Fruit fly (Drosophila melanogaster): ENCODE measurements around the gene CG5111.

Gene CG5111

dm6 chr3R:25543565-25544317 lies 37.7 kb downstream of the CG5111 start (continued):
- peak; percentile 30 for TF ChIP-seq gem (tag; optimal IDR thresholded peaks at IDR 0.05)
- TF ChIP-seq Aef1 (GFP tag; IDR thresholded peaks at IDR 0.05), result no peak
- no peak for TF ChIP-seq Dad (GFP tag; optimal IDR thresholded peaks at IDR 0.05)
- no peak for TF ChIP-seq CG14860 (GFP tag; IDR thresholded peaks at IDR 0.05; ENCODE audit: partially characterized antibody)
- TF ChIP-seq fd3F (GFP tag; optimal IDR thresholded peaks at IDR 0.05), result peak; percentile 10
- TF ChIP-seq Scr (GFP tag; IDR thresholded peaks at IDR 0.05; ENCODE audit: partially characterized antibody), result no peak
- peak; percentile 48 for TF ChIP-seq CG2678 (tag; optimal IDR thresholded peaks at IDR 0.05)
- no peak for TF ChIP-seq salm (tag; optimal IDR thresholded peaks at IDR 0.05)
- peak; percentile 33 for TF ChIP-seq dmrt11E (tag; optimal IDR thresholded peaks at IDR 0.05)
- peak; percentile 45 for TF ChIP-seq gro (GFP tag; optimal IDR thresholded peaks at IDR 0.05)
- TF ChIP-seq CG13296 (GFP tag; optimal IDR thresholded peaks at IDR 0.05), result peak; percentile 22
- peak; percentile 16 for TF ChIP-seq CG10543 (GFP tag; optimal IDR thresholded peaks at IDR 0.05)
- TF ChIP-seq CG7928 (GFP tag; optimal IDR thresholded peaks at IDR 0.05), result no peak
- TF ChIP-seq E2f1 (GFP tag; IDR thresholded peaks at IDR 0.05), result no peak
- peak; percentile 37 for TF ChIP-seq lab (GFP tag; optimal IDR thresholded peaks at IDR 0.05)
- peak in 1 of 2 experiments; percentile 32 for TF ChIP-seq bsh (GFP tag; optimal IDR thresholded peaks at IDR 0.05)
- peak; percentile 41 for TF ChIP-seq CG1603 (tag; optimal IDR thresholded peaks at IDR 0.05)
- TF ChIP-seq CG13894 (tag; optimal IDR thresholded peaks at IDR 0.05), result peak; percentile 13
- TF ChIP-seq Hr78 (GFP tag; optimal IDR thresholded peaks at IDR 0.05), result peak in 1 of 2 experiments; percentile 1
- TF ChIP-seq bowl (GFP tag; IDR thresholded peaks at IDR 0.05), result no peak
- no peak for TF ChIP-seq CG32532 (GFP tag; IDR thresholded peaks at IDR 0.05)
- no peak for TF ChIP-seq CTCF (GFP tag; optimal IDR thresholded peaks at IDR 0.05)
- TF ChIP-seq dmrt99B (tag; optimal IDR thresholded peaks at IDR 0.05), result peak; percentile 30
- TF ChIP-seq CG6254 (GFP tag; optimal IDR thresholded peaks at IDR 0.05), result peak; percentile 25
- no peak for TF ChIP-seq z (GFP tag; IDR thresholded peaks at IDR 0.05)
- TF ChIP-seq TFAM (GFP tag; optimal IDR thresholded peaks at IDR 0.05), result no peak
- peak; percentile 21 for TF ChIP-seq CG15269 (tag; optimal IDR thresholded peaks at IDR 0.05)
- no peak for TF ChIP-seq CG30431 (GFP tag; optimal IDR thresholded peaks at IDR 0.05)
- no peak for TF ChIP-seq Dip3 (GFP tag; optimal IDR thresholded peaks at IDR 0.05)
- peak; percentile 71 for TF ChIP-seq kni (GFP tag; optimal IDR thresholded peaks at IDR 0.05)
- TF ChIP-seq Antp (GFP tag; optimal IDR thresholded peaks at IDR 0.05), result no peak
- no peak for TF ChIP-seq CG11456 (GFP tag; IDR thresholded peaks at IDR 0.05)
- TF ChIP-seq CG8281 (tag; optimal IDR thresholded peaks at IDR 0.05), result peak; percentile 8
- TF ChIP-seq Fer1 (GFP tag; optimal IDR thresholded peaks at IDR 0.05), result peak; percentile 16
- TF ChIP-seq Atf6 (GFP tag; IDR thresholded peaks at IDR 0.05), result peak; percentile 44; the same call in 1 of the 2 replicates
- TF ChIP-seq zfh1 (GFP tag; IDR thresholded peaks at IDR 0.05), result no peak
- TF ChIP-seq CG1529 (GFP tag; optimal IDR thresholded peaks at IDR 0.05), result peak; percentile 15
- peak; percentile 24 for TF ChIP-seq CG15601 (tag; optimal IDR thresholded peaks at IDR 0.05)
- TF ChIP-seq sc (optimal IDR thresholded peaks at IDR 0.05), result no peak
- TF ChIP-seq sc (GFP tag; optimal IDR thresholded peaks at IDR 0.05), result peak; percentile 5
- TF ChIP-seq Vsx1 (GFP tag; optimal IDR thresholded peaks at IDR 0.05), result peak; percentile 50
- TF ChIP-seq CG14014 (GFP tag; IDR thresholded peaks at IDR 0.05), result 0 out of 2 replicates have a peak, but pooled peaks have one; percentile 17
- TF ChIP-seq D (optimal IDR thresholded peaks at IDR 0.05), result no peak
- TF ChIP-seq D (GFP tag; optimal IDR thresholded peaks at IDR 0.05), result peak; percentile 12
- no peak for TF ChIP-seq cwo (GFP tag; optimal IDR thresholded peaks at IDR 0.05)
- no peak for TF ChIP-seq Poxn (GFP tag; IDR thresholded peaks at IDR 0.05)
- TF ChIP-seq phol (tag; optimal IDR thresholded peaks at IDR 0.05), result no peak
- TF ChIP-seq klu (GFP tag; IDR thresholded peaks at IDR 0.05), result no peak
- peak; percentile 14 for TF ChIP-seq gcm (GFP tag; optimal IDR thresholded peaks at IDR 0.05)

Measured in whole organism, embryonic.